Fruit fly (Drosophila melanogaster): ENCODE measurements around the gene Gs1.

Gs1 gene

dm6 chr2L:107476-108436, 24.1 kb upstream of the Gs1 start (continued):
- no peak for TF ChIP-seq al (GFP tag; IDR thresholded peaks at IDR 0.05)
- TF ChIP-seq CG1602 (GFP tag; optimal IDR thresholded peaks at IDR 0.05), result no peak
- TF ChIP-seq CrebB (tag; optimal IDR thresholded peaks at IDR 0.05), result peak; percentile 25
- no peak for TF ChIP-seq danr (GFP tag; IDR thresholded peaks at IDR 0.05)
- no peak for TF ChIP-seq CG12071 (GFP tag; optimal IDR thresholded peaks at IDR 0.05)
- TF ChIP-seq her (GFP tag; optimal IDR thresholded peaks at IDR 0.05), result peak; percentile 24
- peak; percentile 52; the same call in 1 of the 2 replicates for TF ChIP-seq Adf1 (GFP tag; IDR thresholded peaks at IDR 0.05)
- no peak for TF ChIP-seq gsb-n (tag; optimal IDR thresholded peaks at IDR 0.05)
- peak; percentile 2 for TF ChIP-seq NfI (GFP tag; optimal IDR thresholded peaks at IDR 0.05)
- peak; percentile 31 for TF ChIP-seq Vsx1 (GFP tag; optimal IDR thresholded peaks at IDR 0.05)
- peak; percentile 38 for TF ChIP-seq CG9727 (GFP tag; optimal IDR thresholded peaks at IDR 0.05)
- peak; percentile 44; the same call in 1 of the 2 replicates for TF ChIP-seq Rfx (GFP tag; IDR thresholded peaks at IDR 0.05)
- TF ChIP-seq CG18599 (GFP tag; optimal IDR thresholded peaks at IDR 0.05), result peak; percentile 54
- TF ChIP-seq CG17359 (tag; optimal IDR thresholded peaks at IDR 0.05), result no peak
- no peak for TF ChIP-seq NC2β (GFP tag; optimal IDR thresholded peaks at IDR 0.05)
- TF ChIP-seq E2f1 (GFP tag; IDR thresholded peaks at IDR 0.05), result no peak
- TF ChIP-seq Stat92E (GFP tag; optimal IDR thresholded peaks at IDR 0.05), result peak in 1 of 3 experiments; percentile 73
- TF ChIP-seq gcm (GFP tag; optimal IDR thresholded peaks at IDR 0.05), result peak; percentile 59
- no peak for TF ChIP-seq fd64A (GFP tag; optimal IDR thresholded peaks at IDR 0.05)
- TF ChIP-seq CG34376 (GFP tag; optimal IDR thresholded peaks at IDR 0.05), result peak; percentile 89
- no peak for TF ChIP-seq CG7372 (GFP tag; IDR thresholded peaks at IDR 0.05)
- TF ChIP-seq lola (GFP tag; optimal IDR thresholded peaks at IDR 0.05), result no peak
- peak; percentile 61; the same call in 1 of the 2 replicates for TF ChIP-seq chm (GFP tag; IDR thresholded peaks at IDR 0.05)
- TF ChIP-seq Dbx (GFP tag; IDR thresholded peaks at IDR 0.05), result peak; percentile 65; the same call in 2 of the 3 replicates
- TF ChIP-seq CG15514 (GFP tag; optimal IDR thresholded peaks at IDR 0.05), result peak; percentile 99
- TF ChIP-seq CG6175 (GFP tag; IDR thresholded peaks at IDR 0.05), result peak; percentile 24; the same call in 1 of the 3 replicates
- 0 out of 3 replicates have a peak, but pooled peaks have one; percentile 23 for TF ChIP-seq HLH4C (GFP tag; IDR thresholded peaks at IDR 0.05; ENCODE audit: partially characterized antibody)
- peak; percentile 29 for TF ChIP-seq B-H2 (GFP tag; optimal IDR thresholded peaks at IDR 0.05)
- no peak for TF ChIP-seq dimm (GFP tag; IDR thresholded peaks at IDR 0.05)
- TF ChIP-seq YL-1 (GFP tag; optimal IDR thresholded peaks at IDR 0.05), result peak; percentile 44
- TF ChIP-seq CG34224 (GFP tag; IDR thresholded peaks at IDR 0.05; ENCODE audit: partially characterized antibody), result peak; percentile 70
- TF ChIP-seq mirr (GFP tag; optimal IDR thresholded peaks at IDR 0.05), result peak; percentile 81
- TF ChIP-seq PHDP (tag; optimal IDR thresholded peaks at IDR 0.05), result peak; percentile 7
- no peak for TF ChIP-seq bigmax (GFP tag; optimal IDR thresholded peaks at IDR 0.05)
- TF ChIP-seq Nf-YB (GFP tag; optimal IDR thresholded peaks at IDR 0.05), result no peak
- peak; percentile 43 for TF ChIP-seq CG12769 (tag; optimal IDR thresholded peaks at IDR 0.05)
- TF ChIP-seq MESR4 (GFP tag; optimal IDR thresholded peaks at IDR 0.05), result peak; percentile 61
- TF ChIP-seq sim (GFP tag; IDR thresholded peaks at IDR 0.05), result no peak
- TF ChIP-seq pros (GFP tag; optimal IDR thresholded peaks at IDR 0.05), result peak; percentile 82
- TF ChIP-seq z (GFP tag; IDR thresholded peaks at IDR 0.05), result peak; percentile 77
- TF ChIP-seq CG30020 (tag; optimal IDR thresholded peaks at IDR 0.05), result peak; percentile 16
- TF ChIP-seq CG17568 (GFP tag; optimal IDR thresholded peaks at IDR 0.05), result peak; percentile 42
- no peak for TF ChIP-seq Doc2 (GFP tag; IDR thresholded peaks at IDR 0.05)
- peak; percentile 90 for TF ChIP-seq CG10431 (GFP tag; optimal IDR thresholded peaks at IDR 0.05)
- TF ChIP-seq CG9797 (GFP tag; optimal IDR thresholded peaks at IDR 0.05), result peak; percentile 38
- TF ChIP-seq CG12219 (GFP tag; optimal IDR thresholded peaks at IDR 0.05), result peak; percentile 15
- TF ChIP-seq Scr (GFP tag; IDR thresholded peaks at IDR 0.05; ENCODE audit: partially characterized antibody), result peak; percentile 19; the same call in 1 of the 2 replicates

All from whole organism, embryonic.